Fruit fly (Drosophila melanogaster) whole organism, prepupa: ENCODE measurements around the gene CG31687.

Source experiments
- CG15336 ChIP-seq: fragments of 200-800 bp; sonication (Bioruptor generic); IDR thresholded peaks from 2 replicates; pipeline ENCODE4 v1.3.6; 2022; ENCODE audit warnings: missing biosample characterization, missing genetic modification characterization
- CG32006 ChIP-seq: fragments of 200-800 bp; sonication (Bioruptor generic); optimal IDR thresholded peaks from 3 replicates; lab custom pipeline; 2017; ENCODE audit warnings: missing biosample characterization, mild to moderate bottlenecking, missing genetic modification characterization
- CG6792 ChIP-seq: fragments of 200-800 bp; sonication (Bioruptor generic); optimal IDR thresholded peaks from 3 replicates; lab custom pipeline; 2016; ENCODE audit warnings: missing biosample characterization, missing genetic modification characterization
- CG6854 ChIP-seq: fragments of 200-800 bp; sonication (Bioruptor generic); optimal IDR thresholded peaks from 2 replicates; lab custom pipeline; 2017; ENCODE audit warnings: missing biosample characterization, mild to moderate bottlenecking, missing genetic modification characterization
- Hr39 ChIP-seq: fragments of 200-800 bp; sonication (Bioruptor generic); optimal IDR thresholded peaks from 2 replicates; lab custom pipeline; 2016; ENCODE audit warnings: missing biosample characterization, missing genetic modification characterization
- Hr4 ChIP-seq: fragments of 200-800 bp; sonication (Bioruptor generic); optimal IDR thresholded peaks from 3 replicates; lab custom pipeline; 2016; ENCODE audit warnings: missing biosample characterization, missing genetic modification characterization
- OdsH ChIP-seq: fragments of 200-800 bp; sonication (Bioruptor generic); optimal IDR thresholded peaks from 3 replicates; lab custom pipeline; 2016; ENCODE audit warnings: missing biosample characterization, missing genetic modification characterization
- Sox14 ChIP-seq: fragments of 200-800 bp; sonication (Bioruptor generic); optimal IDR thresholded peaks from 3 replicates; lab custom pipeline; 2016; ENCODE audit warnings: missing biosample characterization, missing genetic modification characterization
- dsx ChIP-seq: fragments of 200-800 bp; optimal IDR thresholded peaks from 3 replicates; lab custom pipeline; 2019; ENCODE audit warnings: missing biosample characterization, mild to moderate bottlenecking, missing genetic modification characterization, moderate library complexity; ENCODE audit not compliant: poor library complexity, severe bottlenecking
- eg ChIP-seq: fragments of 200-800 bp; sonication (Bioruptor generic); IDR thresholded peaks from 3 replicates; pipeline ENCODE4 v1.3.6; 2022; ENCODE audit warnings: missing biosample characterization, missing genetic modification characterization
- salr ChIP-seq, 2 experiments: fragments of 200-800 bp; sonication (Bioruptor generic); optimal IDR thresholded peaks; 3 replicates each; lab custom pipeline; 2016 to 2018; ENCODE audit warnings: missing biosample characterization in 2 of 2, missing genetic modification characterization in 2 of 2, mild to moderate bottlenecking in 1 of 2
- ss ChIP-seq, 2 experiments: fragments of 200-800 bp; sonication (Bioruptor generic); optimal IDR thresholded peaks; 2 replicates in 1 of 2; 3 replicates in 1 of 2; lab custom pipeline; 2017 to 2018; ENCODE audit warnings: mild to moderate bottlenecking in 2 of 2, missing biosample characterization in 2 of 2, missing genetic modification characterization in 2 of 2, moderate library complexity in 1 of 2

DNA sequence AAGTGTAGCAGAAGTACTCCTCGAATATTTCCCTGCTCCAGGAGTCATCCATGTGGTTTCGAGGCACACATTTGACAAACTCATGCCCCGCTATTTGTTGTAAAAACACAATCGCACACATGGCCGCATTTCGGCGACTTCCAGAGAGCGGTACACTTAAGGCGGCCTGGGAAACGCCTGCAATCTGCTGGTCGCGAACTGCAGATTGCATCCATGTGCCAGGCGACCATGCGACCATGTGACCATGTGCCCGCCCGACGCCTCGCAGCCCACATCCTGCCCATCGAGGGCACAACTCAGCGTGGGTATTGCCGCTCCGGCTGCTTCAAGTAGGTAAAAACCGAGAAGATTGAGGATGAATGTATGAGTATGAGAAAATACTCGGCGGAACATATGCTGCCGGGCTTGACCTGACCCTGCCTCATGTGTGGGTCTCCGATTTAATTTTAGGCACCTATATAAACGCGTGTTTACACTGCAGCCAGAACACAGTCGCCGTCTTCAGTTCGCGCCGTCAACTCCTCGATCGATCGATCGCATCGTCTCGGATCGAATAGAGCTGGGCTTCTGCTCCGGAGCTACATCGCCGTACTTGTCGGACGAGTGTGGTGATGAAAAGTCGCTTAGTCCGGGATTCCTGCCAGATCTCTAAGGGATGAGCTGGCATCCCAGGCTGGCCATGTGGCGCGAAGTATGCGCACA lies 36.2 kb downstream of the CG31687 start:
- TF ChIP-seq salr (GFP tag; optimal IDR thresholded peaks at IDR 0.05; lab: Kevin White, UChicago) (no peak), Hr39 (GFP tag; lab: Kevin White, UChicago) (no peak), OdsH (GFP tag; lab: Kevin White, UChicago) (no peak), dsx (no peak), CG6854 (no peak), Sox14 (GFP tag; lab: Kevin White, UChicago) (no peak), ss (GFP tag; optimal IDR thresholded peaks at IDR 0.05; lab: Kevin White, UChicago) (no peak), CG6792 (GFP tag; lab: Kevin White, UChicago) (no peak), eg (no peak), CG15336 (GFP tag; lab: Robert Waterston, UW) (no peak), Hr4 (GFP tag; lab: Kevin White, UChicago) (no peak), CG32006 (GFP tag; lab: Kevin White, UChicago) (no peak)
